Worm (Caenorhabditis elegans) whole organism, early embryonic: ENCODE results near the gene F23F1.4.

Experiments used
- B0310.2 ChIP-seq: sonication (generic microtip); optimal IDR thresholded peaks from 2 replicates; lab custom pipeline; 2016; ENCODE audit warnings: mild to moderate bottlenecking, missing genetic modification characterization, missing compliant biosample characterization
- F13C5.2 ChIP-seq: sonication (generic microtip); optimal IDR thresholded peaks from 2 replicates; lab custom pipeline; 2017; ENCODE audit warnings: mild to moderate bottlenecking, missing genetic modification characterization, inconsistent platforms, missing compliant biosample characterization
- ama-1 ChIP-seq: fragments of 150-350 bp; optimal IDR thresholded peaks from 2 replicates; lab custom pipeline; 2014
- ceh-36 ChIP-seq: sonication (generic microtip); optimal IDR thresholded peaks from 2 replicates; lab custom pipeline; 2016; ENCODE audit warnings: missing genetic modification characterization, inconsistent platforms, missing compliant biosample characterization
- ets-7 ChIP-seq: sonication (generic microtip); optimal IDR thresholded peaks from 2 replicates; lab custom pipeline; 2016; ENCODE audit warnings: missing genotype, missing genetic modification characterization, missing compliant biosample characterization
- flt-1 ChIP-seq: fragments of 200-800 bp; sonication (Bioruptor generic); IDR thresholded peaks from 2 replicates; pipeline ENCODE4 v1.3.6; 2022; ENCODE audit warnings: missing genetic modification characterization, missing compliant biosample characterization
- hmg-4 ChIP-seq: fragments of 200-800 bp; sonication (Bioruptor generic); optimal IDR thresholded peaks from 2 replicates; lab custom pipeline; 2018; ENCODE audit warnings: mild to moderate bottlenecking, missing genetic modification characterization, missing compliant biosample characterization
- sea-1 ChIP-seq: fragments of 200-800 bp; sonication (Bioruptor generic); conservative IDR thresholded peaks from 2 replicates; pipeline ENCODE4 v1.3.6; 2022; ENCODE audit warnings: missing genetic modification characterization, missing compliant biosample characterization
- tbx-37 ChIP-seq: fragments of 200-800 bp; sonication (Bioruptor generic); conservative IDR thresholded peaks from 2 replicates; pipeline ENCODE4 v1.3.6; 2022; ENCODE audit warnings: missing genetic modification reagents, missing genetic modification characterization, missing compliant biosample characterization

ce11 chrII:39437-39836 is 11.2 kb upstream of the F23F1.4 start, which contains the start of gene spp-24:
- TF ChIP-seq tbx-37 (GFP tag; lab: Robert Waterston, UW) = no peak
- no peak for TF ChIP-seq ceh-36 (tag; lab: Kevin White, UChicago)
- TF ChIP-seq F13C5.2 (tag; lab: Kevin White, UChicago) = no peak
- TF ChIP-seq ama-1 (lab: Kevin White, UChicago) = no peak
- no peak for TF ChIP-seq ets-7 (tag; lab: Kevin White, UChicago)
- TF ChIP-seq flt-1 (GFP tag; lab: Robert Waterston, UW) = no peak
- TF ChIP-seq hmg-4 (GFP tag; lab: Kevin White, UChicago) = no peak
- TF ChIP-seq sea-1 (GFP tag; lab: Robert Waterston, UW) = no peak
- no peak for TF ChIP-seq B0310.2
